Fruit fly (Drosophila melanogaster): ENCODE results near the gene CG14645.

- TF ChIP-seq CG12071 (GFP tag; optimal IDR thresholded peaks at IDR 0.05) (no peak), CHES-1-like (GFP tag; optimal IDR thresholded peaks at IDR 0.05) (no peak), Ets97D (GFP tag; optimal IDR thresholded peaks at IDR 0.05) (no peak), zfh1 (GFP tag; IDR thresholded peaks at IDR 0.05) (no peak), emc (GFP tag; optimal IDR thresholded peaks at IDR 0.05) (no peak), Usf (GFP tag; optimal IDR thresholded peaks at IDR 0.05) (no peak), D (optimal IDR thresholded peaks at IDR 0.05) (no peak), D (GFP tag; optimal IDR thresholded peaks at IDR 0.05) (no peak), CG6689 (GFP tag; IDR thresholded peaks at IDR 0.05) (no peak)
Observed at dm6 chr3R:4382165-4382564, 47.3 kb downstream of the CG14645 start.

Measured in whole organism, embryonic.